Worm (Caenorhabditis elegans) whole organism, late embryonic: Measurements from ENCODE around the gene C13A10.1.

Source experiments
- ceh-18 ChIP-seq: sonication (generic microtip); optimal IDR thresholded peaks from 2 replicates; lab custom pipeline; 2016; ENCODE audit warnings: missing genetic modification characterization, missing compliant biosample characterization
- ceh-34 ChIP-seq: sonication (generic microtip); optimal IDR thresholded peaks from 2 replicates; lab custom pipeline; 2016; ENCODE audit warnings: mild to moderate bottlenecking, missing genetic modification characterization, missing compliant biosample characterization
- dve-1 ChIP-seq: sonication (generic microtip); optimal IDR thresholded peaks from 2 replicates; lab custom pipeline; 2017; ENCODE audit warnings: antibody characterized with exemption, mild to moderate bottlenecking, missing genetic modification characterization, missing compliant biosample characterization
- eyg-1 ChIP-seq: sonication (generic microtip); optimal IDR thresholded peaks from 2 replicates; lab custom pipeline; 2016; ENCODE audit warnings: missing genotype, missing genetic modification characterization, missing compliant biosample characterization
- fkh-10 ChIP-seq: fragments of 150-350 bp; optimal IDR thresholded peaks from 2 replicates; lab custom pipeline; 2014; ENCODE audit warnings: missing biosample characterization, missing genetic modification reagents, missing genetic modification characterization
- lim-6 ChIP-seq: sonication (generic microtip); optimal IDR thresholded peaks from 2 replicates; lab custom pipeline; 2016; ENCODE audit warnings: missing genetic modification characterization, missing compliant biosample characterization
- nhr-11 ChIP-seq: fragments of 150-350 bp; optimal IDR thresholded peaks from 2 replicates; lab custom pipeline; 2014; ENCODE audit warnings: missing biosample characterization, missing genetic modification characterization
- pqm-1 ChIP-seq: sonication (generic microtip); optimal IDR thresholded peaks from 2 replicates; lab custom pipeline; 2016; ENCODE audit warnings: missing genetic modification characterization, missing compliant biosample characterization
- unc-55 ChIP-seq: sonication (generic microtip); optimal IDR thresholded peaks from 2 replicates; lab custom pipeline; 2017; ENCODE audit warnings: missing biosample characterization, missing genetic modification reagents, missing genetic modification characterization

DNA sequence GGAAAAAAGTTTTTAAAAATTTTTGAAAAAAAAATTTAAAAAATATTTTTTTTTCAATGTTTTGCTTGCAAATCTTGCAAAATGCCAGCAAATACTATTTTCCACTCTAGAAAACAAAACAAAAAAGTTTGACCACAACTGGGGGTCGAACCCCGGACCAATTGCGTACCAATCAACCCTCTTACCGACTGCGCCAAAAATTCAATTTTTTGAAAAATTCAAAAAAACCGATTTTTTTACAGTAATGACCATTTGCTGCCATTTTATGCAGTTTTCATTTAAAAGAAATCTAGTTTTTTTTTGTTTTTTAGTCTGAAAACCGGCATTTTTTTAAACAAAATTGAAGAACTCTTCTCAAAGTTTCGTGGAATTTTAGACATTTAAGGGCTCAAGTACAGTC, 7.0 kb upstream of the C13A10.1 start:
- TF ChIP-seq fkh-10 = no peak
- no peak for TF ChIP-seq pqm-1 (tag; lab: Kevin White, UChicago)
- TF ChIP-seq unc-55 = no peak
- no peak for TF ChIP-seq nhr-11 (tag; lab: Kevin White, UChicago)
- no peak for TF ChIP-seq ceh-34
- no peak for TF ChIP-seq ceh-18 (tag; lab: Kevin White, UChicago)
- TF ChIP-seq eyg-1 = no peak
- no peak for TF ChIP-seq dve-1 (tag; lab: Kevin White, UChicago)
- TF ChIP-seq lim-6 (tag; lab: Kevin White, UChicago) = no peak
